Worm (Caenorhabditis elegans) whole organism, young adult: ENCODE data around the gene R148.3.
A peak's percentile ranks its signal among the peaks of the same experiment; 100 is the strongest.

Experiments used
- B0336.3 ChIP-seq: fragments of 200-800 bp; sonication (Bioruptor generic); IDR thresholded peaks from 2 replicates; pipeline ENCODE4 v1.3.6; 2022; ENCODE audit warnings: missing genetic modification characterization, missing compliant biosample characterization
- D2030.7 ChIP-seq: fragments of 200-800 bp; sonication (Bioruptor generic); IDR thresholded peaks from 2 replicates; pipeline ENCODE4 v1.3.6; 2022; ENCODE audit warnings: missing genetic modification reagents, missing genetic modification characterization, missing compliant biosample characterization
- F33H1.4 ChIP-seq: fragments of 200-800 bp; sonication (Bioruptor generic); IDR thresholded peaks from 2 replicates; pipeline ENCODE4 v1.3.6; 2022; ENCODE audit warnings: missing genetic modification reagents, missing genetic modification characterization, missing compliant biosample characterization
- F37B4.10 ChIP-seq: fragments of 200-800 bp; sonication (Bioruptor generic); IDR thresholded peaks from 2 replicates; pipeline ENCODE4 v1.3.6; 2022; ENCODE audit warnings: missing genetic modification characterization, missing compliant biosample characterization
- F52B5.7 ChIP-seq: sonication (generic microtip); optimal IDR thresholded peaks from 2 replicates; lab custom pipeline; 2016; ENCODE audit warnings: mild to moderate bottlenecking, missing genetic modification characterization, missing compliant biosample characterization
- F57C9.4 ChIP-seq: sonication (generic microtip); optimal IDR thresholded peaks from 2 replicates; lab custom pipeline; 2017; ENCODE audit warnings: mild to moderate bottlenecking, missing genetic modification characterization, missing compliant biosample characterization
- K11D2.4 ChIP-seq: fragments of 200-800 bp; sonication (Bioruptor generic); IDR thresholded peaks from 2 replicates; pipeline ENCODE4 v1.3.6; 2022; ENCODE audit warnings: missing genetic modification reagents, missing genetic modification characterization, missing compliant biosample characterization
- Y53F4B.3 ChIP-seq: fragments of 200-800 bp; sonication (Bioruptor generic); IDR thresholded peaks from 2 replicates; pipeline ENCODE4 v1.3.6; 2022; ENCODE audit warnings: missing genetic modification reagents, missing genetic modification characterization, missing compliant biosample characterization
- Y53G8AR.9 ChIP-seq: fragments of 200-800 bp; sonication (Bioruptor generic); conservative IDR thresholded peaks from 2 replicates; pipeline ENCODE4 v1.3.6; 2022; ENCODE audit warnings: missing genetic modification reagents, missing genetic modification characterization, missing compliant biosample characterization
- Y79H2A.3 ChIP-seq: fragments of 200-800 bp; sonication (Bioruptor generic); conservative IDR thresholded peaks from 2 replicates; pipeline ENCODE4 v1.3.6; 2022; ENCODE audit warnings: missing genetic modification reagents, missing genetic modification characterization, missing compliant biosample characterization
- Y95B8A.8 ChIP-seq: fragments of 200-800 bp; sonication (Bioruptor generic); IDR thresholded peaks from 2 replicates; pipeline ENCODE4 v1.3.6; 2022; ENCODE audit warnings: missing genetic modification reagents, missing genetic modification characterization, missing compliant biosample characterization
- ZK185.1 ChIP-seq: sonication (generic microtip); optimal IDR thresholded peaks from 2 replicates; lab custom pipeline; 2016; ENCODE audit warnings: mild to moderate bottlenecking, missing genetic modification characterization, missing compliant biosample characterization; ENCODE audit not compliant: poor library complexity, severe bottlenecking
- akir-1 ChIP-seq: fragments of 200-800 bp; sonication (Bioruptor generic); optimal IDR thresholded peaks from 2 replicates; lab custom pipeline; 2018; ENCODE audit warnings: mild to moderate bottlenecking, missing genetic modification characterization, moderate library complexity, missing compliant biosample characterization
- aptf-2 ChIP-seq: fragments of 200-800 bp; sonication (Bioruptor generic); conservative IDR thresholded peaks from 2 replicates; pipeline ENCODE4 v1.3.6; 2022; ENCODE audit warnings: missing genetic modification reagents, missing genetic modification characterization, missing compliant biosample characterization
- bed-2 ChIP-seq: fragments of 200-800 bp; sonication (Bioruptor generic); IDR thresholded peaks from 2 replicates; pipeline ENCODE4 v1.3.6; 2022; ENCODE audit warnings: missing genetic modification reagents, missing genetic modification characterization, missing compliant biosample characterization
- ceh-40 ChIP-seq: fragments of 200-800 bp; sonication (Bioruptor generic); IDR thresholded peaks from 2 replicates; pipeline ENCODE4 v1.3.6; 2022; ENCODE audit warnings: missing genetic modification characterization, missing compliant biosample characterization
- ceh-79 ChIP-seq: sonication (generic microtip); optimal IDR thresholded peaks from 2 replicates; lab custom pipeline; 2017; ENCODE audit warnings: mild to moderate bottlenecking, missing genetic modification characterization, missing compliant biosample characterization
- ceh-91 ChIP-seq: fragments of 200-800 bp; sonication (Bioruptor generic); IDR thresholded peaks from 2 replicates; pipeline ENCODE4 v1.3.6; 2022; ENCODE audit warnings: missing genetic modification reagents, missing genetic modification characterization, missing compliant biosample characterization
- chd-7 ChIP-seq: sonication (generic microtip); optimal IDR thresholded peaks from 2 replicates; lab custom pipeline; 2016; ENCODE audit warnings: mild to moderate bottlenecking, missing genetic modification characterization, moderate library complexity, missing compliant biosample characterization
- dox-1 ChIP-seq: fragments of 200-800 bp; sonication (Bioruptor generic); IDR thresholded peaks from 2 replicates; pipeline ENCODE4 v1.3.6; 2022; ENCODE audit warnings: missing genetic modification reagents, missing genetic modification characterization, missing compliant biosample characterization
- dpl-1 ChIP-seq: fragments of 150-350 bp; optimal IDR thresholded peaks from 2 replicates; lab custom pipeline; 2014; ENCODE audit warnings: missing biosample characterization, missing genetic modification reagents, missing genetic modification characterization
- egrh-3 ChIP-seq: fragments of 200-800 bp; sonication (Bioruptor generic); IDR thresholded peaks from 2 replicates; pipeline ENCODE4 v1.3.6; 2022; ENCODE audit warnings: missing genetic modification reagents, missing genetic modification characterization, missing compliant biosample characterization
- fkh-3 ChIP-seq: sonication (generic microtip); optimal IDR thresholded peaks from 2 replicates; lab custom pipeline; 2016; ENCODE audit warnings: mild to moderate bottlenecking, missing genetic modification characterization, missing compliant biosample characterization
- him-1 ChIP-seq: sonication (generic microtip); optimal IDR thresholded peaks from 2 replicates; lab custom pipeline; 2016; ENCODE audit warnings: missing genotype, missing genetic modification reagents, missing genetic modification characterization, missing compliant biosample characterization
- hmg-1.2 ChIP-seq: fragments of 200-800 bp; sonication (Bioruptor generic); IDR thresholded peaks from 2 replicates; pipeline ENCODE4 v1.3.6; 2022; ENCODE audit warnings: missing genetic modification reagents, missing genetic modification characterization, missing compliant biosample characterization
- hmg-20 ChIP-seq: fragments of 200-800 bp; sonication (Bioruptor generic); IDR thresholded peaks from 2 replicates; pipeline ENCODE4 v1.3.6; 2022; ENCODE audit warnings: missing genetic modification reagents, missing genetic modification characterization, missing compliant biosample characterization
- hrde-1 ChIP-seq: sonication (generic microtip); optimal IDR thresholded peaks from 2 replicates; lab custom pipeline; 2016; ENCODE audit warnings: missing genetic modification characterization, mild to moderate bottlenecking, missing compliant biosample characterization, moderate library complexity, missing genotype, missing genetic modification reagents, borderline replicate concordance
- hsf-1 ChIP-seq: fragments of 200-800 bp; sonication (Bioruptor generic); IDR thresholded peaks from 2 replicates; pipeline ENCODE4 v1.3.6; 2022; ENCODE audit warnings: missing genetic modification reagents, missing genetic modification characterization, missing compliant biosample characterization
- lag-1 ChIP-seq: fragments of 200-800 bp; sonication (Bioruptor generic); IDR thresholded peaks from 2 replicates; pipeline ENCODE4 v1.3.6; 2022; ENCODE audit warnings: missing genetic modification reagents, missing genetic modification characterization, missing compliant biosample characterization
- let-526 ChIP-seq: fragments of 200-800 bp; sonication (Bioruptor generic); IDR thresholded peaks from 2 replicates; pipeline ENCODE4 v1.3.6; 2022; ENCODE audit warnings: missing genetic modification reagents, missing genetic modification characterization, missing compliant biosample characterization
- let-607 ChIP-seq, 2 experiments: fragments of 200-800 bp in 1 of 2; sonication (Bioruptor generic) in 1 of 2; sonication (generic microtip) in 1 of 2; optimal IDR thresholded peaks; 2 replicates each; lab custom pipeline; 2016 to 2018; ENCODE audit warnings: mild to moderate bottlenecking in 2 of 2, missing compliant biosample characterization in 2 of 2, missing genetic modification characterization in 2 of 2, moderate library complexity in 2 of 2, missing genotype in 1 of 2
- lin-35 ChIP-seq, 3 experiments: fragments of 150-350 bp in 2 of 3; sonication (generic microtip) in 1 of 3; optimal IDR thresholded peaks; 2 replicates each; lab custom pipeline; 2014 to 2018; ENCODE audit warnings: missing biosample characterization in 3 of 3, missing genetic modification characterization in 3 of 3, missing genetic modification reagents in 3 of 3
- lin-40 ChIP-seq: sonication (generic microtip); optimal IDR thresholded peaks from 2 replicates; lab custom pipeline; 2016; ENCODE audit warnings: missing genetic modification characterization, mild to moderate bottlenecking, missing compliant biosample characterization, missing genotype, missing genetic modification reagents
- lir-1 ChIP-seq: fragments of 200-800 bp; sonication (Bioruptor generic); conservative IDR thresholded peaks from 2 replicates; pipeline ENCODE4 v1.3.6; 2022; ENCODE audit warnings: missing genetic modification reagents, missing genetic modification characterization, missing compliant biosample characterization
- madf-6 ChIP-seq: fragments of 200-800 bp; sonication (Bioruptor generic); IDR thresholded peaks from 2 replicates; pipeline ENCODE4 v1.3.6; 2022; ENCODE audit warnings: missing genetic modification reagents, missing genetic modification characterization, missing compliant biosample characterization
- madf-8 ChIP-seq: fragments of 200-800 bp; sonication (Bioruptor generic); conservative IDR thresholded peaks from 2 replicates; pipeline ENCODE4 v1.3.6; 2022; ENCODE audit warnings: missing genetic modification reagents, missing genetic modification characterization, missing compliant biosample characterization
- mes-4 ChIP-seq: sonication (generic microtip); optimal IDR thresholded peaks from 2 replicates; lab custom pipeline; 2016; ENCODE audit warnings: missing genotype, missing genetic modification characterization, missing compliant biosample characterization
- mxl-1 ChIP-seq: sonication (generic microtip); optimal IDR thresholded peaks from 2 replicates; lab custom pipeline; 2016; ENCODE audit warnings: missing genetic modification characterization, missing compliant biosample characterization
- nhr-120 ChIP-seq: fragments of 200-800 bp; sonication (Bioruptor generic); IDR thresholded peaks from 2 replicates; pipeline ENCODE4 v1.3.6; 2022; ENCODE audit warnings: missing genetic modification characterization, missing compliant biosample characterization
- nhr-179 ChIP-seq: sonication (generic microtip); optimal IDR thresholded peaks from 2 replicates; lab custom pipeline; 2016; ENCODE audit warnings: mild to moderate bottlenecking, missing genetic modification characterization, missing compliant biosample characterization
- nhr-80 ChIP-seq: sonication (generic microtip); optimal IDR thresholded peaks from 2 replicates; lab custom pipeline; 2016; ENCODE audit warnings: missing genetic modification characterization, missing compliant biosample characterization
- rcor-1 ChIP-seq: fragments of 200-800 bp; sonication (Bioruptor generic); IDR thresholded peaks from 2 replicates; pipeline ENCODE4 v1.3.6; 2022; ENCODE audit warnings: missing genetic modification reagents, missing genetic modification characterization, missing compliant biosample characterization
- repo-1 ChIP-seq: sonication (generic microtip); optimal IDR thresholded peaks from 2 replicates; lab custom pipeline; 2017; ENCODE audit warnings: mild to moderate bottlenecking, missing genetic modification characterization, missing compliant biosample characterization
- sea-2 ChIP-seq: fragments of 200-800 bp; sonication (Bioruptor generic); IDR thresholded peaks from 2 replicates; pipeline ENCODE4 v1.3.6; 2022; ENCODE audit warnings: missing genetic modification characterization, missing compliant biosample characterization
- snpc-1.3 ChIP-seq: sonication (generic microtip); optimal IDR thresholded peaks from 2 replicates; lab custom pipeline; 2017; ENCODE audit warnings: missing genetic modification characterization, mild to moderate bottlenecking, missing compliant biosample characterization, antibody characterized with exemption, moderate library complexity, missing genotype, missing genetic modification reagents; ENCODE audit not compliant: insufficient read depth
- somi-1 ChIP-seq: fragments of 200-800 bp; sonication (Bioruptor generic); optimal IDR thresholded peaks from 2 replicates; lab custom pipeline; 2018; ENCODE audit warnings: mild to moderate bottlenecking, missing genetic modification characterization, missing compliant biosample characterization
- tlf-1 ChIP-seq: fragments of 200-800 bp; sonication (Bioruptor generic); optimal IDR thresholded peaks from 2 replicates; lab custom pipeline; 2018; ENCODE audit warnings: mild to moderate bottlenecking, missing genetic modification characterization, missing compliant biosample characterization
- xnd-1 ChIP-seq: sonication (generic microtip); optimal IDR thresholded peaks from 2 replicates; lab custom pipeline; 2016; ENCODE audit warnings: missing genotype, missing genetic modification reagents, missing genetic modification characterization, missing compliant biosample characterization
- ztf-22 ChIP-seq: fragments of 200-800 bp; sonication (Bioruptor generic); optimal IDR thresholded peaks from 2 replicates; lab custom pipeline; 2018; ENCODE audit warnings: mild to moderate bottlenecking, missing genetic modification characterization, moderate library complexity, missing compliant biosample characterization

Gene R148.3

ce11 chrIII:3127074-3127596, 48.0 kb upstream of the R148.3 start, which contains the start of gene nipa-1:
nipa-1 (minus strand) TSS chrIII:3127124.
- TF ChIP-seq Y95B8A.8 (no peak), dpl-1 (peak; percentile 20), madf-6 (GFP tag; lab: Robert Waterston, UW) (peak; percentile 92), aptf-2 (no peak), rcor-1 (GFP tag; lab: Robert Waterston, UW) (no peak), snpc-1.3 (no peak), fkh-3 (tag; lab: Kevin White, UChicago) (no peak), hrde-1 (tag; lab: Kevin White, UChicago) (no peak), mes-4 (no peak), dox-1 (no peak), let-526 (GFP tag; lab: Robert Waterston, UW) (no peak), somi-1 (no peak), ztf-22 (no peak), sea-2 (GFP tag; lab: Robert Waterston, UW) (no peak), lag-1 (GFP tag; lab: Robert Waterston, UW) (no peak), hmg-20 (GFP tag; lab: Robert Waterston, UW) (no peak), bed-2 (GFP tag; lab: Robert Waterston, UW) (no peak), let-607 (tag; optimal IDR thresholded peaks at IDR 0.05; lab: Kevin White, UChicago) (no peak), him-1 (tag; lab: Kevin White, UChicago) (no peak), ceh-79 (tag; lab: Kevin White, UChicago) (no peak), chd-7 (no peak), Y53G8AR.9 (no peak), repo-1 (no peak), lir-1 (GFP tag; lab: Robert Waterston, UW) (no peak), B0336.3 (GFP tag; lab: Robert Waterston, UW) (no peak), hsf-1 (GFP tag; lab: Robert Waterston, UW) (no peak), mxl-1 (tag; lab: Kevin White, UChicago) (no peak), F37B4.10 (GFP tag; lab: Robert Waterston, UW) (no peak), F33H1.4 (peak; percentile 90), madf-8 (peak; percentile 74), tlf-1 (GFP tag; lab: Kevin White, UChicago) (no peak), D2030.7 (GFP tag; lab: Robert Waterston, UW) (peak; percentile 45), lin-40 (tag; lab: Kevin White, UChicago) (no peak), hmg-1.2 (GFP tag; lab: Robert Waterston, UW) (no peak), nhr-80 (tag; lab: Kevin White, UChicago) (no peak), ceh-91 (GFP tag; lab: Robert Waterston, UW) (peak; percentile 6; the same call in 1 of the 2 replicates), xnd-1 (tag; lab: Kevin White, UChicago) (peak; percentile 95), Y53F4B.3 (GFP tag; lab: Robert Waterston, UW) (no peak), F52B5.7 (tag; lab: Kevin White, UChicago) (no peak), nhr-179 (tag; lab: Kevin White, UChicago) (no peak), F57C9.4 (no peak), egrh-3 (GFP tag; lab: Robert Waterston, UW) (no peak), K11D2.4 (GFP tag; lab: Robert Waterston, UW) (no peak), ceh-40 (GFP tag; lab: Robert Waterston, UW) (no peak), nhr-120 (GFP tag; lab: Robert Waterston, UW) (no peak), Y79H2A.3 (no peak), ZK185.1 (tag; lab: Kevin White, UChicago) (no peak), akir-1 (GFP tag; lab: Kevin White, UChicago) (no peak), lin-35 (GFP tag; optimal IDR thresholded peaks at IDR 0.05; lab: Kevin White, UChicago) (no peak)
